Worm (Caenorhabditis elegans) whole organism, L2 larva: ENCODE measurements around the gene hpo-8.
A peak's percentile ranks its signal among the peaks of the same experiment; 100 is the strongest.

Experiments used
- C34F6.9 ChIP-seq: fragments of 150-350 bp; optimal IDR thresholded peaks from 2 replicates; lab custom pipeline; 2014; ENCODE audit warnings: missing biosample characterization, missing genetic modification characterization
- F13H6.1 ChIP-seq: sonication (generic microtip); optimal IDR thresholded peaks from 2 replicates; lab custom pipeline; 2016; ENCODE audit warnings: missing genetic modification characterization, missing compliant biosample characterization
- aly-2 ChIP-seq: fragments of 150-350 bp; optimal IDR thresholded peaks from 2 replicates; lab custom pipeline; 2014; ENCODE audit warnings: missing biosample characterization, missing genetic modification characterization
- ama-1 ChIP-seq: fragments of 150-350 bp; optimal IDR thresholded peaks from 2 replicates; lab custom pipeline; 2018; ENCODE audit warnings: inconsistent platforms
- blmp-1 ChIP-seq: sonication (generic microtip); optimal IDR thresholded peaks from 2 replicates; lab custom pipeline; 2017; ENCODE audit warnings: missing genetic modification characterization, mild to moderate bottlenecking, missing compliant biosample characterization, antibody characterized with exemption, moderate library complexity; ENCODE audit not compliant: insufficient read depth
- ceh-82 ChIP-seq: fragments of 150-350 bp; optimal IDR thresholded peaks from 2 replicates; lab custom pipeline; 2014; ENCODE audit warnings: missing biosample characterization, missing genetic modification characterization
- crh-2 ChIP-seq: sonication (generic microtip); optimal IDR thresholded peaks from 2 replicates; lab custom pipeline; 2017; ENCODE audit warnings: missing biosample characterization, missing genetic modification characterization
- egl-27 ChIP-seq: sonication (generic microtip); optimal IDR thresholded peaks from 3 replicates; lab custom pipeline; 2017; ENCODE audit warnings: missing biosample characterization, missing genetic modification reagents, missing genetic modification characterization
- elt-1 ChIP-seq: fragments of 150-350 bp; optimal IDR thresholded peaks from 2 replicates; lab custom pipeline; 2014; ENCODE audit warnings: missing biosample characterization, missing genetic modification characterization
- elt-3 ChIP-seq: sonication (generic microtip); optimal IDR thresholded peaks from 2 replicates; lab custom pipeline; 2017; ENCODE audit warnings: missing biosample characterization, missing genetic modification characterization
- fos-1 ChIP-seq: fragments of 150-350 bp; optimal IDR thresholded peaks from 2 replicates; lab custom pipeline; 2014; ENCODE audit warnings: missing biosample characterization, missing genetic modification characterization
- gmeb-1 ChIP-seq: fragments of 150-350 bp; optimal IDR thresholded peaks from 2 replicates; lab custom pipeline; 2014; ENCODE audit warnings: missing biosample characterization, missing genetic modification characterization
- lin-11 ChIP-seq: fragments of 150-350 bp; sonication (generic microtip); optimal IDR thresholded peaks from 2 replicates; lab custom pipeline; 2014; ENCODE audit warnings: missing biosample characterization, missing genetic modification characterization, inconsistent platforms, mixed read lengths
- lin-13 ChIP-seq: fragments of 150-350 bp; optimal IDR thresholded peaks from 2 replicates; lab custom pipeline; 2014; ENCODE audit warnings: missing biosample characterization, missing genetic modification reagents, missing genetic modification characterization
- lin-39 ChIP-seq: fragments of 150-350 bp; optimal IDR thresholded peaks from 2 replicates; lab custom pipeline; 2014; ENCODE audit warnings: missing biosample characterization, missing genetic modification reagents, missing genetic modification characterization
- lsy-2 ChIP-seq, 2 experiments: fragments of 150-350 bp in 1 of 2; sonication (generic microtip) in 1 of 2; optimal IDR thresholded peaks; 2 replicates each; lab custom pipeline; 2014 to 2017; ENCODE audit warnings: missing biosample characterization in 2 of 2, missing genetic modification characterization in 2 of 2
- mab-5 ChIP-seq: fragments of 150-350 bp; optimal IDR thresholded peaks from 2 replicates; lab custom pipeline; 2014; ENCODE audit warnings: missing biosample characterization, missing genetic modification characterization
- mbf-1 ChIP-seq: sonication (generic microtip); optimal IDR thresholded peaks from 2 replicates; lab custom pipeline; 2017; ENCODE audit warnings: missing biosample characterization, missing genetic modification characterization
- mdl-1 ChIP-seq, 2 experiments: fragments of 150-350 bp in 1 of 2; sonication (generic microtip) in 1 of 2; optimal IDR thresholded peaks; 2 replicates each; lab custom pipeline; 2017; ENCODE audit warnings: missing biosample characterization in 2 of 2, missing genetic modification characterization in 2 of 2
- nhr-10 ChIP-seq: sonication (generic microtip); optimal IDR thresholded peaks from 2 replicates; lab custom pipeline; 2017; ENCODE audit warnings: missing biosample characterization, missing genetic modification characterization
- nhr-12 ChIP-seq: fragments of 150-350 bp; optimal IDR thresholded peaks from 2 replicates; lab custom pipeline; 2014; ENCODE audit warnings: missing biosample characterization, missing genetic modification characterization
- nhr-129 ChIP-seq: fragments of 150-350 bp; optimal IDR thresholded peaks from 2 replicates; lab custom pipeline; 2014; ENCODE audit warnings: missing biosample characterization, missing genetic modification characterization
- nhr-21 ChIP-seq: fragments of 150-350 bp; optimal IDR thresholded peaks from 2 replicates; lab custom pipeline; 2014; ENCODE audit warnings: missing biosample characterization, missing genetic modification characterization
- nhr-237 ChIP-seq: fragments of 150-350 bp; optimal IDR thresholded peaks from 2 replicates; lab custom pipeline; 2014; ENCODE audit warnings: missing biosample characterization, missing genetic modification characterization
- nhr-6 ChIP-seq: fragments of 150-350 bp; optimal IDR thresholded peaks from 2 replicates; lab custom pipeline; 2014; ENCODE audit warnings: missing biosample characterization, missing genetic modification characterization
- nhr-77 ChIP-seq: fragments of 150-350 bp; optimal IDR thresholded peaks from 2 replicates; lab custom pipeline; 2014; ENCODE audit warnings: missing biosample characterization, missing genetic modification characterization
- sem-4 ChIP-seq: fragments of 150-350 bp; optimal IDR thresholded peaks from 2 replicates; lab custom pipeline; 2014; ENCODE audit warnings: missing biosample characterization, missing genetic modification reagents, missing genetic modification characterization
- sma-3 ChIP-seq: sonication (generic microtip); optimal IDR thresholded peaks from 2 replicates; lab custom pipeline; 2016; ENCODE audit warnings: missing genetic modification reagents, missing genetic modification characterization, missing compliant biosample characterization
- sma-9 ChIP-seq, 2 experiments: fragments of 150-350 bp in 1 of 2; sonication (generic microtip) in 1 of 2; optimal IDR thresholded peaks; 2 replicates each; lab custom pipeline; 2014 to 2016; ENCODE audit warnings: missing genetic modification characterization in 2 of 2, mild to moderate bottlenecking in 1 of 2, missing biosample characterization in 1 of 2, missing compliant biosample characterization in 1 of 2, missing genetic modification reagents in 1 of 2, moderate library complexity in 1 of 2
- ztf-1 ChIP-seq: fragments of 200-800 bp; sonication (Bioruptor generic); conservative IDR thresholded peaks from 2 replicates; pipeline ENCODE4 v1.3.6; 2022; ENCODE audit warnings: missing genetic modification characterization, missing compliant biosample characterization
- ztf-11 ChIP-seq: sonication (generic microtip); optimal IDR thresholded peaks from 2 replicates; lab custom pipeline; 2017; ENCODE audit warnings: missing biosample characterization, missing genetic modification characterization
- ztf-4 ChIP-seq: fragments of 150-350 bp; optimal IDR thresholded peaks from 2 replicates; lab custom pipeline; 2014; ENCODE audit warnings: missing biosample characterization, missing genetic modification characterization

The hpo-8 gene

DNA sequence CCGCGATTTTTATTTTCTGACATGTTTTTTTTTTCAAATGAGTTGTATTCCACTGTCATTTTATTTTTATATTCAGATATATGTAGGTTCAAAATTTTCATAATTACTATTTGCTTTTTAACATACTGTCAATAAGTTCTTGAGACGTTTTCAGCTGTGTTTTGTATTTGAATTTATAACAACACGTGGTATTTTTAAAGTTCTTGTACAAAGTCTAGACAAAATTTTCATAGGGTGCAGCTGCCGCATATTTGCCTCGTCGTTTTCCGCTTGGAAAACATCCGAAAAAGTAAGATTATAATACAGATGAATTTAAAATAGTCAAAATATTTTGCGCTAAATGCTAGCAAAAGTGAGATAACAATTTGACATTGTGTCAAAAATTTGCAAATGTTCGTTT is 10.3 kb upstream of the hpo-8 start, which contains the start of gene dmsr-15:
dmsr-15 (minus strand) TSS at position 101 of the 400 bp plus-strand sequence.
- TF ChIP-seq nhr-21 (tag; lab: Kevin White, UChicago): no peak
- no peak for TF ChIP-seq ztf-4
- TF ChIP-seq mab-5 (tag; lab: Kevin White, UChicago): no peak
- no peak for TF ChIP-seq fos-1 (tag; lab: Kevin White, UChicago)
- TF ChIP-seq sma-9 (GFP tag; optimal IDR thresholded peaks at IDR 0.05; lab: Kevin White, UChicago): no peak
- TF ChIP-seq sma-9 (tag; optimal IDR thresholded peaks at IDR 0.05; lab: Kevin White, UChicago): no peak
- TF ChIP-seq crh-2 (tag; lab: Kevin White, UChicago): no peak
- TF ChIP-seq gmeb-1: no peak
- no peak for TF ChIP-seq nhr-237 (tag; lab: Kevin White, UChicago)
- no peak for TF ChIP-seq egl-27 (tag; lab: Kevin White, UChicago)
- TF ChIP-seq nhr-129 (tag; lab: Kevin White, UChicago): no peak
- TF ChIP-seq, all 48 proteins: peak for 0

DNA sequence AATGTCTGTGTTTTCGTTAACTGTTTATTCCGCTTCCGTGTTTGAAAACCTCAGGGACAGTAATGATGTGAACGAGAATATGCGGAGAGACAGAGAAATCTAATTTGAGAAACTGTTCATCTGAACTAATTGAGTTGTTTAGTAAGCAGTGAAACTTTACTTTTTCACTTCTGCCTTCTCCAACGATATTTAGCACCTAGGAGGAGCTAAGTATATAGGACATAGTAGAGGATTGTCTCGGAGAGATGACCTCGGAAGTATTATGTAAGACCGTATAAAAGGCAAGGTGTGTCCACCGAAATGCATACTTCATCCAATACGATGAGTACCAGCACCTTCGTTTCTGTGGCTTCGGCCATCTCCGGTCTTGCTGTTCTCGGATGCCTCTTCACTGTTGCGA is 9.7 kb upstream of the hpo-8 start, which contains the start of gene col-141:
col-141 (plus strand) TSS at position 301 of the 400 bp plus-strand sequence.
- no peak for TF ChIP-seq lin-13 (GFP tag; lab: Kevin White, UChicago)
- no peak for TF ChIP-seq mbf-1 (tag; lab: Kevin White, UChicago)
- TF ChIP-seq ama-1 (lab: Kevin White, UChicago): no peak
- TF ChIP-seq nhr-77 (tag; lab: Kevin White, UChicago): no peak
- TF ChIP-seq lin-11 (tag; lab: Kevin White, UChicago): no peak
- TF ChIP-seq ztf-11 (tag; lab: Kevin White, UChicago): no peak
- TF ChIP-seq lin-39: no peak

DNA sequence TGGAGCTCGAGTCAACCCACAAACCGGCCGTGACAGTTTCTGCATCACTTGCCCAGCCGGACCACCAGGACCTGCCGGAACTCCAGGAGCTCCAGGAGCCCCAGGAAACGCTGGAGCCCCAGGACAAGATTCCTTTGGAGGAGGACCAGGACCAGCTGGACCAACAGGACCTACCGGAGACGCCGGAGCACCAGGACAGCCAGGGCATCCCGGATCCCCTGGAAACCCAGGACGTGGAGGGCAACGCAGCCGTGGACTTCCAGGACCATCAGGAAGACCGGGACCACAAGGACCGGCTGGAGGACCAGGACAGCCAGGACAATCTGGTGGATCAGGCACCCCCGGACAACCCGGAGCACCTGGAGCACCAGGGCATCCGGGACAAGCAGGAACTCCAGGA is 9.0 kb upstream of the hpo-8 start:
- TF ChIP-seq ama-1 (lab: Kevin White, UChicago): no peak
- TF ChIP-seq F13H6.1: no peak
- TF ChIP-seq ztf-1: no peak
- TF ChIP-seq sem-4 (tag; lab: Kevin White, UChicago): no peak
- no peak for TF ChIP-seq nhr-77 (tag; lab: Kevin White, UChicago)
- no peak for TF ChIP-seq mdl-1 (tag; optimal IDR thresholded peaks at IDR 0.05; lab: Kevin White, UChicago)
- TF ChIP-seq nhr-10: no peak
- TF ChIP-seq elt-3 (tag; lab: Kevin White, UChicago): no peak
- no peak for TF ChIP-seq C34F6.9
- no peak for TF ChIP-seq nhr-129 (tag; lab: Kevin White, UChicago)
- no peak for TF ChIP-seq ceh-82 (tag; lab: Kevin White, UChicago)
- TF ChIP-seq nhr-21 (tag; lab: Kevin White, UChicago): no peak
- no peak for TF ChIP-seq gmeb-1
- TF ChIP-seq ztf-4: no peak
- no peak for TF ChIP-seq elt-1 (tag; lab: Kevin White, UChicago)

DNA sequence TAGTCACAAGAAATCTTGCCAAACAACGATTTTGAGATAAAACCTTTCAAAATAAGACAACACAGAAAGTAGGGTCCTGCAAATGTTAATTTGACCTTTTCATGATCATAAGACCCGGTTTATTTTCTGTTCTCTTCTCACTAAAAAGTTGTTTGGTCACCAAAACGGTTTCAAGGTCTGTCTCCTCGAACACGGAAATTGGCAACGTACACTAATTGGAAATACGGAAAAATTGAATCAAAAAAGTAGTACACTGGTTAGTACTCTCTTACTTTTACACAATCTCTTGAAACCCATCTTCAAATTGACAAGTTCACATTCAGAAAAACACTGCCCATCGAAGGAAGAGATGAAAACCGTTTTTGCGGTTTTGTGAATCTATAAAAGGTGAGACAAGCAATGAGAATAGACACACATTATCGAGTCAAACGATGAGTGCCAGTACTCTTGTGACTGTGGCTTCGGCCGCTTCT is 8.3 kb upstream of the hpo-8 start, which contains the start of gene col-142:
col-142 (plus strand) TSS at position 423 of the 473 bp plus-strand sequence.
- no peak for TF ChIP-seq mdl-1 (tag; optimal IDR thresholded peaks at IDR 0.05; lab: Kevin White, UChicago)
- TF ChIP-seq sma-3 (GFP tag; lab: Kevin White, UChicago): peak; percentile 8

DNA sequence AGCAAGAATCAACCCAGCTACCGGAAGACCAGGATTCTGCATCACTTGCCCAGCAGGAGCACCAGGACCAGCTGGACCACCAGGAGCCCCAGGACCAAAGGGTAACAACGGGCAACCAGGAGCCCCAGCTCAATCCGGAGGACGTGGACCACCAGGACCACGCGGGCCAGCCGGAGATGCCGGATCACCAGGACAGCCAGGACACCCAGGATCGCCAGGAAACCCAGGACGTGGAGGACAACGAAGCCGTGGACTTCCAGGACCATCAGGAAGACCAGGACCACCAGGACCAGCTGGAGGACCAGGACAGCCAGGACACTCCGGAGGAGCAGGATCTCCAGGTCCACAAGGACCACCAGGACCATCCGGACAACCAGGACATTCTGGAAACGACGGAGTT is 7.5 kb upstream of the hpo-8 start:
- TF ChIP-seq blmp-1 (tag; lab: Kevin White, UChicago): no peak
- TF ChIP-seq nhr-12: no peak
- no peak for TF ChIP-seq ama-1 (lab: Kevin White, UChicago)
- TF ChIP-seq lsy-2 (tag; optimal IDR thresholded peaks at IDR 0.05; lab: Kevin White, UChicago): no peak
- TF ChIP-seq nhr-129 (tag; lab: Kevin White, UChicago): no peak
- no peak for TF ChIP-seq nhr-21 (tag; lab: Kevin White, UChicago)
- no peak for TF ChIP-seq lin-39
- no peak for TF ChIP-seq nhr-77 (tag; lab: Kevin White, UChicago)
- TF ChIP-seq nhr-6: no peak
- no peak for TF ChIP-seq ztf-1
- no peak for TF ChIP-seq fos-1 (tag; lab: Kevin White, UChicago)
- no peak for TF ChIP-seq egl-27 (tag; lab: Kevin White, UChicago)
- no peak for TF ChIP-seq ceh-82 (tag; lab: Kevin White, UChicago)
- TF ChIP-seq crh-2 (tag; lab: Kevin White, UChicago): no peak
- TF ChIP-seq aly-2: no peak
